Fruit fly (Drosophila melanogaster) whole organism, embryonic: ENCODE results near the gene CG14881.

ENCODE experiments used
- CG11247 ChIP-seq: fragments of 200-800 bp; sonication (Bioruptor generic); IDR thresholded peaks from 2 replicates; pipeline ENCODE4 v1.3.6; 2022; ENCODE audit warnings: missing biosample characterization, missing genetic modification characterization
- CG11504 ChIP-seq: fragments of 200-800 bp; sonication (Bioruptor generic); optimal IDR thresholded peaks from 3 replicates; lab custom pipeline; 2019; ENCODE audit warnings: missing biosample characterization, mild to moderate bottlenecking, missing genetic modification characterization, moderate library complexity
- CG11695 ChIP-seq: fragments of 200-800 bp; sonication (Bioruptor generic); IDR thresholded peaks from 3 replicates; pipeline ENCODE4 v1.3.6; 2022; ENCODE audit warnings: missing biosample characterization, missing genetic modification characterization
- CG12071 ChIP-seq: fragments of 200-800 bp; sonication (Bioruptor generic); optimal IDR thresholded peaks from 3 replicates; lab custom pipeline; 2018; ENCODE audit warnings: missing biosample characterization, mild to moderate bottlenecking, missing genetic modification characterization
- CG12104 ChIP-seq: fragments of 200-800 bp; sonication (Bioruptor generic); optimal IDR thresholded peaks from 3 replicates; lab custom pipeline; 2016; ENCODE audit warnings: missing biosample characterization, missing genetic modification characterization
- CG14710 ChIP-seq: fragments of 200-800 bp; sonication (Bioruptor generic); optimal IDR thresholded peaks from 3 replicates; lab custom pipeline; 2019; ENCODE audit warnings: missing biosample characterization, mild to moderate bottlenecking, missing genetic modification characterization, moderate library complexity
- CG16779 ChIP-seq: fragments of 200-800 bp; sonication (Bioruptor generic); IDR thresholded peaks from 2 replicates; pipeline ENCODE4 v1.3.6; 2022; ENCODE audit warnings: missing biosample characterization, missing genetic modification characterization
- CG17802 ChIP-seq: fragments of 200-800 bp; sonication (Bioruptor generic); optimal IDR thresholded peaks from 2 replicates; lab custom pipeline; 2018; ENCODE audit warnings: missing biosample characterization, mild to moderate bottlenecking, missing genetic modification characterization, moderate library complexity
- CG1792 ChIP-seq: fragments of 200-800 bp; sonication (Bioruptor generic); optimal IDR thresholded peaks from 2 replicates; lab custom pipeline; 2016; ENCODE audit warnings: missing biosample characterization, missing genetic modification characterization
- CG30403 ChIP-seq: fragments of 200-800 bp; sonication (Bioruptor generic); optimal IDR thresholded peaks from 3 replicates; lab custom pipeline; 2016; ENCODE audit warnings: missing biosample characterization, missing genetic modification characterization
- CG34376 ChIP-seq: fragments of 200-800 bp; sonication (Bioruptor generic); optimal IDR thresholded peaks from 2 replicates; lab custom pipeline; 2018; ENCODE audit warnings: missing biosample characterization, mild to moderate bottlenecking, missing genetic modification characterization
- CG4707 ChIP-seq: fragments of 200-800 bp; sonication (Bioruptor generic); optimal IDR thresholded peaks from 2 replicates; lab custom pipeline; 2018; ENCODE audit warnings: missing biosample characterization, mild to moderate bottlenecking, missing genetic modification characterization, moderate library complexity
- CG5953 ChIP-seq: fragments of 200-800 bp; sonication (Bioruptor generic); IDR thresholded peaks from 2 replicates; pipeline ENCODE4 v1.3.6; 2022; ENCODE audit warnings: missing biosample characterization, missing genetic modification characterization
- CG6813 ChIP-seq: fragments of 200-800 bp; sonication (Bioruptor generic); optimal IDR thresholded peaks from 2 replicates; lab custom pipeline; 2017; ENCODE audit warnings: missing biosample characterization, missing genetic modification characterization, mild to moderate bottlenecking, moderate library complexity, missing genetic modification reagents
- CG9215 ChIP-seq: fragments of 200-800 bp; sonication (Bioruptor generic); IDR thresholded peaks from 2 replicates; pipeline ENCODE4 v1.3.6; 2022; ENCODE audit warnings: missing biosample characterization, missing genetic modification characterization
- CG9932 ChIP-seq: fragments of 200-800 bp; sonication (Bioruptor generic); IDR thresholded peaks from 2 replicates; pipeline ENCODE4 v1.3.6; 2022; ENCODE audit warnings: missing biosample characterization, missing genetic modification characterization
- CkIIα-i1 ChIP-seq: fragments of 200-800 bp; sonication (Bioruptor generic); IDR thresholded peaks from 2 replicates; pipeline ENCODE4 v1.3.6; 2022; ENCODE audit warnings: missing biosample characterization, missing genetic modification characterization
- Dip3 ChIP-seq: fragments of 200-800 bp; sonication (Bioruptor generic); optimal IDR thresholded peaks from 3 replicates; lab custom pipeline; 2016; ENCODE audit warnings: missing biosample characterization, missing genetic modification characterization
- Elba2 ChIP-seq: fragments of 200-800 bp; sonication (Bioruptor generic); optimal IDR thresholded peaks from 3 replicates; lab custom pipeline; 2016; ENCODE audit warnings: missing biosample characterization, missing genetic modification characterization
- H15 ChIP-seq: fragments of 200-800 bp; sonication (Bioruptor generic); IDR thresholded peaks from 3 replicates; pipeline ENCODE4 v1.3.6; 2022; ENCODE audit warnings: missing biosample characterization, missing genetic modification characterization
- HLH4C ChIP-seq: fragments of 200-800 bp; sonication (Bioruptor generic); IDR thresholded peaks from 3 replicates; pipeline ENCODE4 v1.3.6; 2022; ENCODE audit warnings: missing biosample characterization, missing genetic modification characterization; ENCODE audit not compliant: partially characterized antibody
- Kr ChIP-seq: fragments of 200-800 bp; sonication (Bioruptor generic); optimal IDR thresholded peaks from 2 replicates; lab custom pipeline; 2017; ENCODE audit warnings: missing biosample characterization, mild to moderate bottlenecking, missing genetic modification characterization
- Max ChIP-seq: fragments of 200-800 bp; sonication (Bioruptor generic); optimal IDR thresholded peaks from 2 replicates; lab custom pipeline; 2016; ENCODE audit warnings: missing biosample characterization, mild to moderate bottlenecking, missing genetic modification characterization
- Med ChIP-seq: fragments of 200-800 bp; sonication (Bioruptor generic); peaks from one replicate; lab custom pipeline; 2016; ENCODE audit warnings: missing biosample characterization, missing genetic modification characterization, mild to moderate bottlenecking, inconsistent platforms, moderate library complexity
- Nf-YC ChIP-seq: fragments of 200-800 bp; optimal IDR thresholded peaks from 3 replicates; lab custom pipeline; 2019; ENCODE audit warnings: missing biosample characterization, mild to moderate bottlenecking, missing genetic modification characterization, moderate library complexity
- Ssrp ChIP-seq: fragments of 200-800 bp; sonication (Bioruptor generic); optimal IDR thresholded peaks from 2 replicates; lab custom pipeline; 2018; ENCODE audit warnings: missing biosample characterization, mild to moderate bottlenecking, missing genetic modification characterization, moderate library complexity
- Stat92E ChIP-seq, 3 experiments: fragments of >200 bp in 2 of 3; fragments of 200-800 bp in 1 of 3; sonication (Bioruptor generic) in 1 of 3; optimal IDR thresholded peaks; 2 replicates each; lab custom pipeline; 2017 to 2019; ENCODE audit warnings: missing biosample characterization in 3 of 3, missing genetic modification characterization in 3 of 3, mild to moderate bottlenecking in 1 of 3, moderate library complexity in 1 of 3
- bowl ChIP-seq: fragments of 200-800 bp; sonication (Bioruptor generic); IDR thresholded peaks from 2 replicates; pipeline ENCODE4 v1.3.6; 2022; ENCODE audit warnings: missing biosample characterization, missing genetic modification characterization
- chinmo ChIP-seq: fragments of 200-800 bp; sonication (Bioruptor generic); IDR thresholded peaks from 4 replicates; pipeline ENCODE4 v1.3.6; 2022; ENCODE audit warnings: missing biosample characterization, missing genetic modification characterization; ENCODE audit not compliant: partially characterized antibody
- corto ChIP-seq: fragments of 200-800 bp; sonication (Bioruptor generic); optimal IDR thresholded peaks from 2 replicates; lab custom pipeline; 2016; ENCODE audit warnings: missing biosample characterization, mild to moderate bottlenecking, missing genetic modification characterization, moderate library complexity
- eve ChIP-seq, 2 experiments: fragments of >200 bp; optimal IDR thresholded peaks; 2 replicates each; lab custom pipeline; 2017; ENCODE audit warnings: missing biosample characterization in 2 of 2, missing genetic modification characterization in 2 of 2
- inv ChIP-seq: fragments of 200-800 bp; sonication (Bioruptor generic); IDR thresholded peaks from 2 replicates; pipeline ENCODE4 v1.3.6; 2022; ENCODE audit warnings: missing biosample characterization, missing genetic modification characterization; ENCODE audit not compliant: partially characterized antibody
- lab ChIP-seq: fragments of 200-800 bp; sonication (Bioruptor generic); optimal IDR thresholded peaks from 3 replicates; lab custom pipeline; 2017; ENCODE audit warnings: missing biosample characterization, missing genetic modification characterization, mild to moderate bottlenecking, moderate library complexity, missing genetic modification reagents
- mirr ChIP-seq: fragments of 200-800 bp; sonication (Bioruptor generic); optimal IDR thresholded peaks from 3 replicates; lab custom pipeline; 2018; ENCODE audit warnings: missing biosample characterization, mild to moderate bottlenecking, missing genetic modification characterization
- pita ChIP-seq: fragments of 200-800 bp; sonication (Bioruptor generic); optimal IDR thresholded peaks from 2 replicates; lab custom pipeline; 2017; ENCODE audit warnings: missing biosample characterization, mild to moderate bottlenecking, missing genetic modification characterization
- ro ChIP-seq: fragments of 200-800 bp; sonication (Bioruptor generic); IDR thresholded peaks from 2 replicates; pipeline ENCODE4 v1.3.6; 2022; ENCODE audit warnings: missing biosample characterization, missing genetic modification characterization
- row ChIP-seq: fragments of 200-800 bp; sonication (Bioruptor generic); IDR thresholded peaks from 3 replicates; pipeline ENCODE4 v1.3.6; 2022; ENCODE audit warnings: missing biosample characterization, missing genetic modification characterization
- run ChIP-seq: fragments of 200-800 bp; sonication (Bioruptor generic); optimal IDR thresholded peaks from 3 replicates; lab custom pipeline; 2018; ENCODE audit warnings: missing biosample characterization, mild to moderate bottlenecking, missing genetic modification characterization
- sc ChIP-seq, 3 experiments: fragments of >200 bp in 2 of 3; fragments of 200-800 bp in 1 of 3; sonication (Bioruptor generic) in 1 of 3; optimal IDR thresholded peaks; 2 replicates in 2 of 3; 3 replicates in 1 of 3; lab custom pipeline; 2017; ENCODE audit warnings: mild to moderate bottlenecking in 1 of 3, missing biosample characterization in 1 of 3, missing genetic modification characterization in 1 of 3, missing genetic modification reagents in 1 of 3
- schlank ChIP-seq: fragments of 200-800 bp; sonication (Bioruptor generic); optimal IDR thresholded peaks from 2 replicates; lab custom pipeline; 2018; ENCODE audit warnings: missing biosample characterization, mild to moderate bottlenecking, missing genetic modification characterization
- sens ChIP-seq: fragments of 200-800 bp; sonication (Bioruptor generic); peaks from one replicate; lab custom pipeline; 2016; ENCODE audit warnings: missing biosample characterization, missing genetic modification characterization
- shn ChIP-seq: fragments of 200-800 bp; sonication (Bioruptor generic); optimal IDR thresholded peaks from 3 replicates; lab custom pipeline; 2016; ENCODE audit warnings: missing biosample characterization, missing genetic modification characterization
- tap ChIP-seq: fragments of 200-800 bp; optimal IDR thresholded peaks from 3 replicates; lab custom pipeline; 2019; ENCODE audit warnings: missing biosample characterization, mild to moderate bottlenecking, missing genetic modification characterization, moderate library complexity
- tio ChIP-seq: fragments of 200-800 bp; sonication (Bioruptor generic); optimal IDR thresholded peaks from 2 replicates; lab custom pipeline; 2017; ENCODE audit warnings: missing biosample characterization, missing genetic modification characterization, inconsistent platforms
- toy ChIP-seq: fragments of 200-800 bp; sonication (Bioruptor generic); IDR thresholded peaks from 2 replicates; pipeline ENCODE4 v1.3.6; 2022; ENCODE audit warnings: missing biosample characterization, missing genetic modification characterization
- vnd ChIP-seq: fragments of 200-800 bp; sonication (Bioruptor generic); IDR thresholded peaks from 3 replicates; pipeline ENCODE4 v1.3.6; 2022; ENCODE audit warnings: missing biosample characterization, missing genetic modification characterization; ENCODE audit not compliant: partially characterized antibody
- yki ChIP-seq: fragments of >200 bp; optimal IDR thresholded peaks from 3 replicates; lab custom pipeline; 2018
- z ChIP-seq: fragments of 200-800 bp; sonication (Bioruptor generic); IDR thresholded peaks from 3 replicates; pipeline ENCODE4 v1.3.6; 2022; ENCODE audit warnings: missing biosample characterization, missing genetic modification characterization

CG14881 gene

dm6 chr3R:16449187-16449973, 14.7 kb downstream of the CG14881 start (continued):
- no peak for TF ChIP-seq eve (GFP tag; optimal IDR thresholded peaks at IDR 0.05; lab: Kevin White, UChicago)
- TF ChIP-seq ro, result peak; percentile 86
- TF ChIP-seq Stat92E (GFP tag; optimal IDR thresholded peaks at IDR 0.05; lab: Kevin White, UChicago), result peak in 1 of 3 experiments; percentile 70
- TF ChIP-seq CG12104 (GFP tag; lab: Kevin White, UChicago), result peak; percentile 88
- 0 out of 4 replicates have a peak, but pooled peaks have one; percentile 44 for TF ChIP-seq chinmo
- peak; percentile 99 for TF ChIP-seq Med (GFP tag; lab: Kevin White, UChicago)
- peak; percentile 65; the same call in 1 of the 2 replicates for TF ChIP-seq toy (GFP tag; lab: Robert Waterston, UW)
- TF ChIP-seq Max (GFP tag; lab: Kevin White, UChicago), result peak; percentile 88
- peak; percentile 67 for TF ChIP-seq HLH4C (GFP tag; lab: Robert Waterston, UW)
- peak; percentile 53; the same call in 1 of the 2 replicates for TF ChIP-seq CkIIα-i1
- peak; percentile 75 for TF ChIP-seq bowl (GFP tag; lab: Robert Waterston, UW)
- TF ChIP-seq CG9932 (GFP tag; lab: Robert Waterston, UW), result peak; percentile 78
- peak; percentile 65; the same call in 1 of the 2 replicates for TF ChIP-seq inv
- TF ChIP-seq vnd, result peak; percentile 12; the same call in 1 of the 3 replicates
- peak; percentile 88 for TF ChIP-seq CG6813
- peak; percentile 82 for TF ChIP-seq shn
- peak; percentile 56 for TF ChIP-seq yki (lab: Kevin White, UChicago)
- peak; percentile 93 for TF ChIP-seq CG11504
- peak; percentile 93 for TF ChIP-seq CG30403 (GFP tag; lab: Kevin White, UChicago)
- TF ChIP-seq corto, result no peak
- TF ChIP-seq CG4707, result peak; percentile 90
- TF ChIP-seq sens, result peak; percentile 99
- no peak for TF ChIP-seq CG34376
- peak; percentile 71 for TF ChIP-seq schlank (tag; lab: Kevin White, UChicago)
- peak; percentile 93 for TF ChIP-seq row (GFP tag; lab: Robert Waterston, UW)
- TF ChIP-seq pita, result no peak
- peak; percentile 46 for TF ChIP-seq mirr (GFP tag; lab: Kevin White, UChicago)
- peak; percentile 95 for TF ChIP-seq tap (tag; lab: Kevin White, UChicago)
- TF ChIP-seq z, result peak; percentile 90
- TF ChIP-seq tio, result no peak
- peak; percentile 87 for TF ChIP-seq CG12071 (GFP tag; lab: Kevin White, UChicago)
- peak; percentile 95 for TF ChIP-seq CG14710
- peak; percentile 78 for TF ChIP-seq Dip3
- TF ChIP-seq Nf-YC (tag; lab: Kevin White, UChicago), result peak; percentile 70
- no peak for TF ChIP-seq sc (optimal IDR thresholded peaks at IDR 0.05; lab: Kevin White, UChicago)
- TF ChIP-seq sc (GFP tag; optimal IDR thresholded peaks at IDR 0.05; lab: Kevin White, UChicago), result peak; percentile 87
- TF ChIP-seq Ssrp (tag; lab: Kevin White, UChicago), result peak; percentile 97
- peak; percentile 31 for TF ChIP-seq Elba2 (GFP tag; lab: Kevin White, UChicago)
- TF ChIP-seq CG9215 (GFP tag; lab: Robert Waterston, UW), result peak; percentile 87
- peak; percentile 71 for TF ChIP-seq Kr (GFP tag; lab: Kevin White, UChicago)
- TF ChIP-seq CG5953 (GFP tag; lab: Robert Waterston, UW), result peak; percentile 92
- TF ChIP-seq CG16779 (GFP tag; lab: Robert Waterston, UW), result peak; percentile 84
- peak; percentile 92 for TF ChIP-seq CG11247
- TF ChIP-seq run (tag; lab: Kevin White, UChicago), result peak; percentile 77
- TF ChIP-seq H15 (GFP tag; lab: Robert Waterston, UW), result peak; percentile 96
- peak; percentile 89 for TF ChIP-seq CG1792 (GFP tag; lab: Kevin White, UChicago)
- peak; percentile 85 for TF ChIP-seq lab (GFP tag; lab: Kevin White, UChicago)
- peak; percentile 92 for TF ChIP-seq CG17802 (tag; lab: Kevin White, UChicago)
- peak; percentile 79 for TF ChIP-seq CG11695
